Worm (Caenorhabditis elegans) whole organism, L1 larva: Measurements from ENCODE around the gene nsun-5.
A peak's percentile ranks its signal among the peaks of the same experiment; 100 is the strongest.

Source experiments
- C16A3.4 ChIP-seq: fragments of 150-350 bp; optimal IDR thresholded peaks from 2 replicates; lab custom pipeline; 2014; ENCODE audit warnings: missing biosample characterization, missing genetic modification characterization
- Y116A8C.19 ChIP-seq: sonication (generic microtip); optimal IDR thresholded peaks from 2 replicates; lab custom pipeline; 2016; ENCODE audit warnings: missing compliant biosample characterization, missing genetic modification characterization, borderline replicate concordance
- alr-1 ChIP-seq: fragments of 200-800 bp; sonication (Bioruptor generic); optimal IDR thresholded peaks from 2 replicates; lab custom pipeline; 2018; ENCODE audit warnings: borderline replicate concordance, mild to moderate bottlenecking, missing genetic modification characterization, missing compliant biosample characterization
- aly-2 ChIP-seq: fragments of 150-350 bp; optimal IDR thresholded peaks from 2 replicates; lab custom pipeline; 2014; ENCODE audit warnings: missing biosample characterization, missing genetic modification characterization
- blmp-1 ChIP-seq: fragments of 150-350 bp; optimal IDR thresholded peaks from 2 replicates; lab custom pipeline; 2014; ENCODE audit warnings: missing biosample characterization, missing genetic modification characterization
- ceh-63 ChIP-seq: fragments of 200-800 bp; sonication (Bioruptor generic); optimal IDR thresholded peaks from 2 replicates; lab custom pipeline; 2018; ENCODE audit warnings: mild to moderate bottlenecking, missing genetic modification characterization, missing compliant biosample characterization
- ceh-82 ChIP-seq, 3 experiments: fragments of 150-350 bp in 1 of 3; sonication (generic microtip) in 2 of 3; optimal IDR thresholded peaks; 2 replicates each; lab custom pipeline; 2014 to 2017; ENCODE audit warnings: missing biosample characterization in 3 of 3, missing genetic modification characterization in 3 of 3
- ceh-90 ChIP-seq: sonication (generic microtip); optimal IDR thresholded peaks from 2 replicates; lab custom pipeline; 2016; ENCODE audit warnings: missing genetic modification characterization, missing compliant biosample characterization
- egl-13 ChIP-seq: sonication (generic microtip); optimal IDR thresholded peaks from 2 replicates; lab custom pipeline; 2016; ENCODE audit warnings: missing genotype, missing genetic modification reagents, missing genetic modification characterization, missing compliant biosample characterization
- egl-27 ChIP-seq, 2 experiments: fragments of 150-350 bp in 1 of 2; sonication (generic microtip); optimal IDR thresholded peaks; 3 replicates each; lab custom pipeline; 2017 to 2018; ENCODE audit warnings: missing biosample characterization in 2 of 2, missing genetic modification characterization in 2 of 2, missing genetic modification reagents in 2 of 2
- fkh-10 ChIP-seq: sonication (generic microtip); optimal IDR thresholded peaks from 2 replicates; lab custom pipeline; 2017; ENCODE audit warnings: missing biosample characterization, missing genetic modification reagents, missing genetic modification characterization
- grh-1 ChIP-seq: fragments of 200-800 bp; sonication (Bioruptor generic); IDR thresholded peaks from 2 replicates; pipeline ENCODE4 v1.3.6; 2022; ENCODE audit warnings: missing genetic modification reagents, missing genetic modification characterization, missing compliant biosample characterization
- hlh-4 ChIP-seq: sonication (generic microtip); optimal IDR thresholded peaks from 2 replicates; lab custom pipeline; 2016; ENCODE audit warnings: mild to moderate bottlenecking, missing genetic modification characterization, missing compliant biosample characterization
- irx-1 ChIP-seq: sonication (generic microtip); optimal IDR thresholded peaks from 2 replicates; lab custom pipeline; 2016; ENCODE audit warnings: missing genetic modification characterization, missing compliant biosample characterization
- lin-14 ChIP-seq: fragments of 200-800 bp; sonication (Bioruptor generic); optimal IDR thresholded peaks from 2 replicates; lab custom pipeline; 2018; ENCODE audit warnings: mild to moderate bottlenecking, missing genetic modification characterization, moderate library complexity, missing compliant biosample characterization
- lin-15B ChIP-seq: fragments of 150-350 bp; sonication (generic microtip); optimal IDR thresholded peaks from 3 replicates; lab custom pipeline; 2014; ENCODE audit warnings: missing biosample characterization, missing genetic modification characterization
- mdl-1 ChIP-seq, 2 experiments: fragments of 150-350 bp; optimal IDR thresholded peaks; 2 replicates each; lab custom pipeline; 2014 to 2017; ENCODE audit warnings: missing biosample characterization in 2 of 2, missing genetic modification characterization in 2 of 2, inconsistent platforms in 1 of 2
- mep-1 ChIP-seq: fragments of 150-350 bp; optimal IDR thresholded peaks from 2 replicates; lab custom pipeline; 2014; ENCODE audit warnings: missing biosample characterization, missing genetic modification characterization
- nhr-11 ChIP-seq: fragments of 150-350 bp; optimal IDR thresholded peaks from 2 replicates; lab custom pipeline; 2014; ENCODE audit warnings: missing biosample characterization, missing genetic modification characterization
- nhr-19 ChIP-seq: fragments of 200-800 bp; sonication (Bioruptor generic); conservative IDR thresholded peaks from 2 replicates; pipeline ENCODE4 v1.3.6; 2022; ENCODE audit warnings: missing genetic modification characterization, missing compliant biosample characterization
- nhr-28 ChIP-seq: fragments of 150-350 bp; optimal IDR thresholded peaks from 2 replicates; lab custom pipeline; 2014; ENCODE audit warnings: missing biosample characterization, missing genetic modification characterization
- nhr-47 ChIP-seq: sonication (generic microtip); optimal IDR thresholded peaks from 2 replicates; lab custom pipeline; 2016; ENCODE audit warnings: mild to moderate bottlenecking, missing genetic modification characterization, moderate library complexity, missing compliant biosample characterization
- nhr-71 ChIP-seq: sonication (generic microtip); optimal IDR thresholded peaks from 2 replicates; lab custom pipeline; 2016; ENCODE audit warnings: mild to moderate bottlenecking, missing genetic modification characterization, moderate library complexity, missing compliant biosample characterization
- nhr-76 ChIP-seq: sonication (generic microtip); optimal IDR thresholded peaks from 2 replicates; lab custom pipeline; 2017; ENCODE audit warnings: missing biosample characterization, missing genetic modification characterization
- nhr-77 ChIP-seq: fragments of 150-350 bp; optimal IDR thresholded peaks from 2 replicates; lab custom pipeline; 2014; ENCODE audit warnings: missing biosample characterization, missing genetic modification characterization
- nhr-84 ChIP-seq: sonication (generic microtip); optimal IDR thresholded peaks from 2 replicates; lab custom pipeline; 2017; ENCODE audit warnings: missing biosample characterization, missing genetic modification characterization
- nhr-85 ChIP-seq: sonication (generic microtip); peaks from one replicate; lab custom pipeline; 2016; ENCODE audit warnings: missing genetic modification characterization, inconsistent platforms, missing compliant biosample characterization
- nhr-90 ChIP-seq: sonication (generic microtip); optimal IDR thresholded peaks from 2 replicates; lab custom pipeline; 2016; ENCODE audit warnings: mild to moderate bottlenecking, missing genetic modification characterization, missing compliant biosample characterization; ENCODE audit not compliant: poor library complexity
- pag-3 ChIP-seq: sonication (generic microtip); optimal IDR thresholded peaks from 2 replicates; lab custom pipeline; 2017; ENCODE audit warnings: missing genetic modification characterization, mild to moderate bottlenecking, missing compliant biosample characterization, antibody characterized with exemption, borderline replicate concordance; ENCODE audit not compliant: insufficient read depth
- rnt-1 ChIP-seq: sonication (generic microtip); optimal IDR thresholded peaks from 2 replicates; lab custom pipeline; 2016; ENCODE audit warnings: mild to moderate bottlenecking, missing genetic modification characterization, moderate library complexity, missing compliant biosample characterization
- skn-1 ChIP-seq: fragments of 150-350 bp; optimal IDR thresholded peaks from 2 replicates; lab custom pipeline; 2014; ENCODE audit warnings: missing biosample characterization, missing genetic modification characterization
- sox-4 ChIP-seq: sonication (generic microtip); optimal IDR thresholded peaks from 2 replicates; lab custom pipeline; 2016; ENCODE audit warnings: missing genetic modification characterization, missing compliant biosample characterization
- sptf-1 ChIP-seq: fragments of 150-350 bp; optimal IDR thresholded peaks from 2 replicates; lab custom pipeline; 2014; ENCODE audit warnings: missing biosample characterization, missing genetic modification characterization
- tbx-2 ChIP-seq: sonication (generic microtip); optimal IDR thresholded peaks from 2 replicates; lab custom pipeline; 2016; ENCODE audit warnings: missing genetic modification characterization, missing compliant biosample characterization
- tlp-1 ChIP-seq: fragments of 150-350 bp; optimal IDR thresholded peaks from 2 replicates; lab custom pipeline; 2014; ENCODE audit warnings: missing biosample characterization, missing genetic modification characterization
- unc-130 ChIP-seq: fragments of 150-350 bp; optimal IDR thresholded peaks from 2 replicates; lab custom pipeline; 2017; ENCODE audit warnings: missing biosample characterization, missing genetic modification characterization, inconsistent platforms
- xbp-1 ChIP-seq: sonication (generic microtip); optimal IDR thresholded peaks from 2 replicates; lab custom pipeline; 2016; ENCODE audit warnings: missing genetic modification characterization, missing compliant biosample characterization
- zip-4 ChIP-seq: fragments of 200-800 bp; sonication (Bioruptor generic); optimal IDR thresholded peaks from 2 replicates; lab custom pipeline; 2018; ENCODE audit warnings: mild to moderate bottlenecking, missing genetic modification characterization, moderate library complexity, missing compliant biosample characterization
- ztf-11 ChIP-seq, 2 experiments: sonication (generic microtip); optimal IDR thresholded peaks; 2 replicates each; lab custom pipeline; 2016 to 2017; ENCODE audit warnings: missing genetic modification characterization in 2 of 2, missing biosample characterization in 1 of 2, missing compliant biosample characterization in 1 of 2
- ztf-4 ChIP-seq: fragments of 150-350 bp; optimal IDR thresholded peaks from 2 replicates; lab custom pipeline; 2014; ENCODE audit warnings: missing biosample characterization, missing genetic modification characterization

The nsun-5 gene

DNA sequence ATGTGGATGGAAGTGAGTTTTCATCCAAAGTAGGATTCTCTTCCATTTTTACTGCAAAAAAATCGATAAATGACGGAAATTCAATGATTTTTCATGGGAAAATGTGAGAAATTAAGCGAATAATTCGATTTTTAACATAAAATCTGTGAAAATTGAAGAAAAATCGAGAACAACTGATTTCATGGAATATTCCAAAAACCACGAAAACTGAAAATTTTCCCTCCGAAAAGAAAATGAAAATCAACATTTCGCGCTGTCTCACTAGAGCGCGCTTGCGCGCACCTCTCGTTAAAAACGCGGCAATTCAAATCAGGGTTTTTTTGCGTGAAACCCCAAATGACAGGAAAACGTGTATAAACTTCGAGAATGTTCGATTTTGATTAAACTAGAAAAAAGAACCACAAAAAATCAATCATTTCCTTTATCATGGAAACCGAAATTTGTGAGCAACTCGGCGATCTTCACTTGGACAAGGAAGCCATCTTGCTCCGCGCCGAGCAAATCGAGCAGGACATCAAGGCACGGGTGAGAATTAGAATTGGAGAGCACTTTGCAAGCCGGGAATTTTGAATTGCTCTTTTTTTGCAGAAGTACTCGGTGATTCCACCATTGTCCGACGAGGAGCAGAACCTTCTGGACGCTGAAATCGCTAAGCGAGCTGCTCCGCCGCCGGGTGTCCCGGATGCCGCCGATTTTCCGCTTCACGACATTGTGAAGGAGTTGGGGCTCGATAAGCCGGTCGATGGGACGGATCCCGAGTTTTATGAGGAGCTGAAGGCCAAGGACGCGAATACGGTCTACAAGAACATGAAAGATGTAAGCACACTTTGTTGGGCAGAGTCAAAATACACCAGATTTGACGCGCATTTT is 41.2 kb downstream of the nsun-5 start, which contains the start of the genes Y53F4B.9 and Y53F4B.11 (continued):
- TF ChIP-seq skn-1, result peak; percentile 68
- peak; percentile 16 for TF ChIP-seq nhr-11 (tag; lab: Kevin White, UChicago)
- TF ChIP-seq sptf-1, result no peak
- peak; percentile 60 for TF ChIP-seq fkh-10
- no peak for TF ChIP-seq ceh-90 (tag; lab: Kevin White, UChicago)
- peak; percentile 85 for TF ChIP-seq lin-15B (tag; lab: Kevin White, UChicago)
- TF ChIP-seq zip-4 (GFP tag; lab: Kevin White, UChicago), result peak; percentile 42
- TF ChIP-seq nhr-71 (tag; lab: Kevin White, UChicago), result peak; percentile 86
- peak; percentile 39 for TF ChIP-seq nhr-85 (tag; lab: Kevin White, UChicago)
- TF ChIP-seq tlp-1, result no peak
- TF ChIP-seq nhr-19, result peak; percentile 84
- peak; percentile 70 to 95 (median 70) for TF ChIP-seq ceh-82 (tag; optimal IDR thresholded peaks at IDR 0.05; lab: Kevin White, UChicago)
- peak; percentile 23 for TF ChIP-seq sox-4 (tag; lab: Kevin White, UChicago)
- TF ChIP-seq hlh-4 (tag; lab: Kevin White, UChicago), result no peak
- TF ChIP-seq tbx-2 (tag; lab: Kevin White, UChicago), result peak; percentile 78
- peak; percentile 58 for TF ChIP-seq irx-1 (tag; lab: Kevin White, UChicago)
- peak; percentile 42 for TF ChIP-seq ceh-63
- no peak for TF ChIP-seq egl-13
- TF ChIP-seq nhr-84 (tag; lab: Kevin White, UChicago), result no peak
- TF ChIP-seq nhr-77, result peak; percentile 94
- TF ChIP-seq nhr-90 (tag; lab: Kevin White, UChicago), result peak; percentile 72
- TF ChIP-seq alr-1 (tag; lab: Kevin White, UChicago), result no peak
- TF ChIP-seq ztf-4 (tag; lab: Kevin White, UChicago), result no peak
- TF ChIP-seq grh-1 (GFP tag; lab: Robert Waterston, UW), result peak; percentile 43; the same call in 1 of the 2 replicates
- peak; percentile 82 for TF ChIP-seq aly-2 (tag; lab: Kevin White, UChicago)
- TF ChIP-seq blmp-1 (tag; lab: Kevin White, UChicago), result peak; percentile 82
- TF ChIP-seq egl-27 (tag; optimal IDR thresholded peaks at IDR 0.05; lab: Kevin White, UChicago), result no peak
- peak; percentile 89 for TF ChIP-seq rnt-1 (tag; lab: Kevin White, UChicago)
- TF ChIP-seq mdl-1 (tag; optimal IDR thresholded peaks at IDR 0.05; lab: Kevin White, UChicago), result peak in 1 of 2 experiments; percentile 70
- TF ChIP-seq pag-3 (tag; lab: Kevin White, UChicago), result no peak
- TF ChIP-seq C16A3.4 (tag; lab: Kevin White, UChicago), result peak; percentile 87
- peak; percentile 67 for TF ChIP-seq xbp-1
- peak; percentile 71 for TF ChIP-seq mep-1 (tag; lab: Kevin White, UChicago)
- TF ChIP-seq nhr-28, result no peak
- peak; percentile 65 for TF ChIP-seq unc-130 (tag; lab: Kevin White, UChicago)
- TF ChIP-seq nhr-76 (tag; lab: Kevin White, UChicago), result no peak
- TF ChIP-seq ztf-11 (tag; optimal IDR thresholded peaks at IDR 0.05; lab: Kevin White, UChicago), result peak in 1 of 2 experiments; percentile 4
- TF ChIP-seq nhr-47 (tag; lab: Kevin White, UChicago), result peak; percentile 88

DNA sequence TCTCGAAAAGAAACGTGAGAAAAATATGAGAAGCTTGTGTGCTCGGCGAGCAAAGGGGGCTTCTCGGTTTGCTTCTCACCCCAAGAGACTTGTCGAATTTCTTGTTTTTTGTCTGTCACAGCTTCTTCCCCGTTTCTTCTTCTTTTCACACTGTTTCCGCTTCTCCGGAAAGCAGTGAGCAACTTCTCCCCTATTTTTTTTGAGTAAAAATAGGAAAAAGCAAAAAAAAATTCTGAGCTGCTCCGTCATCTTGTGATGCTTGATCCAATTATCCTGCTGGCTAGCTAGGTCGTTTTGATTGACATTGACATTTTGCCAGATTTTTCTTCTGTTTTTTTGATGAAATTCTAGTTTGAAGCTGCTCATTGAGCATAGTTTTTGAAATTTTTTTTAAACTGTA is 45.0 kb downstream of the nsun-5 start, which contains the start of gene Y53F4B.51:
TSS of gene Y53F4B.51 (minus strand) at position 63 of the 400 bp plus-strand sequence.
- TF ChIP-seq lin-14 (GFP tag; lab: Kevin White, UChicago) (peak; percentile 46), fkh-10 (peak; percentile 74), Y116A8C.19 (tag; lab: Kevin White, UChicago) (no peak), nhr-71 (tag; lab: Kevin White, UChicago) (no peak), sox-4 (tag; lab: Kevin White, UChicago) (no peak), nhr-84 (tag; lab: Kevin White, UChicago) (no peak)
